Fruit fly (Drosophila melanogaster): ENCODE data around the gene dsh.

The dsh gene

DNA sequence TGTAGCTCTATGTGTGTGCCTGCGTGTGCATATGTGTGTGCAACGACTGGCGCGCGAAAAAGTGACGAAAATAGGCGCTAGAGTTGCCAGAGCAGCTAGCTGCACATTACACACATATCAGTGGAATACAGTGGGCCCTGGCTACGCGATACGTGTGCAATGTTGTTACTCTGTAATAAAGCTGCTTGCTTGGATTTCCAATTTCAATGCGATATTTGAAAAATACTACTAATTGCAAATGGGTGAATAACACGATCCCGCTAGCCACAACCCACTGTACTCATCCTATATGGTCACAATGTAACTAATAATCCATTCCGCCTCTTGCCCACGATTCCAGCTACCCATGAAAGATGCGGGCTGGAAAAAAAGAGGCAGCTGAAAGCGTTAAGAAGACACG is 4.3 kb upstream of the dsh start (continued):
- TF ChIP-seq prd (optimal IDR thresholded peaks at IDR 0.05) (no peak), prd (GFP tag; IDR thresholded peaks at IDR 0.05) (peak; percentile 97), Rx (GFP tag; IDR thresholded peaks at IDR 0.05) (peak; percentile 94), CG30020 (tag; optimal IDR thresholded peaks at IDR 0.05) (peak; percentile 50), slbo (GFP tag; IDR thresholded peaks at IDR 0.05) (peak; percentile 97), Gsc (GFP tag; IDR thresholded peaks at IDR 0.05) (peak; percentile 84), CG10979 (tag; optimal IDR thresholded peaks at IDR 0.05) (peak; percentile 87), CG6254 (GFP tag; optimal IDR thresholded peaks at IDR 0.05) (peak; percentile 81), bsh (GFP tag; optimal IDR thresholded peaks at IDR 0.05) (peak; percentile 83 to 94), CG12155 (GFP tag; optimal IDR thresholded peaks at IDR 0.05) (peak; percentile 88), eve (GFP tag; optimal IDR thresholded peaks at IDR 0.05) (no peak), CG7357 (GFP tag; IDR thresholded peaks at IDR 0.05) (peak; percentile 87), pum (GFP tag; optimal IDR thresholded peaks at IDR 0.05) (peak; percentile 92), ttk (GFP tag; IDR thresholded peaks at IDR 0.05) (peak; percentile 94), vfl (GFP tag; optimal IDR thresholded peaks at IDR 0.05) (peak; percentile 84), CG18619 (GFP tag; optimal IDR thresholded peaks at IDR 0.05) (peak; percentile 88), sisA (GFP tag; IDR thresholded peaks at IDR 0.05) (peak; percentile 97), H2.0 (GFP tag; IDR thresholded peaks at IDR 0.05) (peak; percentile 95), CG4854 (GFP tag; optimal IDR thresholded peaks at IDR 0.05) (peak; percentile 85), trem (tag; optimal IDR thresholded peaks at IDR 0.05) (peak; percentile 56), Ptx1 (GFP tag; IDR thresholded peaks at IDR 0.05) (peak; percentile 95), CG4424 (GFP tag; optimal IDR thresholded peaks at IDR 0.05) (peak; percentile 94), CG34376 (GFP tag; optimal IDR thresholded peaks at IDR 0.05) (peak; percentile 72), Fer2 (tag; optimal IDR thresholded peaks at IDR 0.05) (peak; percentile 79), CG2889 (GFP tag; IDR thresholded peaks at IDR 0.05) (peak; percentile 86), cwo (GFP tag; optimal IDR thresholded peaks at IDR 0.05) (peak; percentile 87), sim (GFP tag; IDR thresholded peaks at IDR 0.05) (peak; percentile 83), CG14050 (GFP tag; IDR thresholded peaks at IDR 0.05) (peak; percentile 93), CG15269 (tag; optimal IDR thresholded peaks at IDR 0.05) (peak; percentile 95), CG34224 (GFP tag; IDR thresholded peaks at IDR 0.05; ENCODE audit: partially characterized antibody) (no peak), sr (GFP tag; IDR thresholded peaks at IDR 0.05) (peak; percentile 87), CG4404 (GFP tag; IDR thresholded peaks at IDR 0.05) (peak; percentile 90), CG17612 (GFP tag; IDR thresholded peaks at IDR 0.05) (peak; percentile 83), CG17568 (GFP tag; optimal IDR thresholded peaks at IDR 0.05) (no peak), CG11723 (GFP tag; optimal IDR thresholded peaks at IDR 0.05) (peak; percentile 90), chif (GFP tag; optimal IDR thresholded peaks at IDR 0.05) (peak; percentile 87 to 93), emc (GFP tag; optimal IDR thresholded peaks at IDR 0.05) (peak; percentile 80), Hr78 (GFP tag; optimal IDR thresholded peaks at IDR 0.05) (peak in 1 of 2 experiments; percentile 56), CG10654 (GFP tag; optimal IDR thresholded peaks at IDR 0.05) (peak; percentile 93), CG2116 (GFP tag; optimal IDR thresholded peaks at IDR 0.05) (no peak), bigmax (GFP tag; optimal IDR thresholded peaks at IDR 0.05) (peak; percentile 41), klu (GFP tag; IDR thresholded peaks at IDR 0.05) (peak; percentile 82), en (GFP tag; optimal IDR thresholded peaks at IDR 0.05) (peak; percentile 88), pb (GFP tag; optimal IDR thresholded peaks at IDR 0.05) (peak; percentile 90), z (GFP tag; IDR thresholded peaks at IDR 0.05) (peak; percentile 65; the same call in 2 of the 3 replicates), HLHmδ (GFP tag; optimal IDR thresholded peaks at IDR 0.05) (peak; percentile 36), CG9727 (GFP tag; optimal IDR thresholded peaks at IDR 0.05) (peak; percentile 89), wdn (GFP tag; IDR thresholded peaks at IDR 0.05) (peak; percentile 88), CG15696 (tag; optimal IDR thresholded peaks at IDR 0.05) (peak; percentile 80), Chrac-16 (GFP tag; optimal IDR thresholded peaks at IDR 0.05) (peak; percentile 93), Sin3A (optimal IDR thresholded peaks at IDR 0.05) (no peak), CG31365 (tag; optimal IDR thresholded peaks at IDR 0.05) (peak; percentile 78)

Data from whole organism, embryonic.